Fruit fly (Drosophila melanogaster) whole organism, embryonic: ENCODE data around the gene CG4615.

ENCODE experiments used
- CG14014 ChIP-seq: fragments of 200-800 bp; sonication (Bioruptor generic); IDR thresholded peaks from 2 replicates; pipeline ENCODE4 v1.3.6; 2022; ENCODE audit warnings: missing biosample characterization, missing genetic modification characterization
- CG15073 ChIP-seq: fragments of 200-800 bp; sonication (Bioruptor generic); optimal IDR thresholded peaks from 2 replicates; lab custom pipeline; 2016; ENCODE audit warnings: missing biosample characterization, missing genetic modification characterization
- CG15479 ChIP-seq: fragments of 200-800 bp; sonication (Bioruptor generic); optimal IDR thresholded peaks from 3 replicates; lab custom pipeline; 2019; ENCODE audit warnings: missing biosample characterization, mild to moderate bottlenecking, missing genetic modification characterization, moderate library complexity
- CG17361 ChIP-seq: fragments of 200-800 bp; sonication (Bioruptor generic); IDR thresholded peaks from 3 replicates; pipeline ENCODE4 v1.3.6; 2022; ENCODE audit warnings: missing biosample characterization, missing genetic modification characterization
- CG17829 ChIP-seq: fragments of 200-800 bp; optimal IDR thresholded peaks from 2 replicates; lab custom pipeline; 2019; ENCODE audit warnings: missing biosample characterization, mild to moderate bottlenecking, missing genetic modification characterization, moderate library complexity
- CG2199 ChIP-seq: fragments of 200-800 bp; sonication (Bioruptor generic); IDR thresholded peaks from 3 replicates; pipeline ENCODE4 v1.3.6; 2022; ENCODE audit warnings: missing biosample characterization, missing genetic modification characterization
- CG31224 ChIP-seq: fragments of 200-800 bp; sonication (Bioruptor generic); IDR thresholded peaks from 2 replicates; pipeline ENCODE4 v1.3.6; 2022; ENCODE audit warnings: missing biosample characterization, missing genetic modification characterization
- CG31388 ChIP-seq: fragments of 200-800 bp; sonication (Bioruptor generic); optimal IDR thresholded peaks from 2 replicates; lab custom pipeline; 2016; ENCODE audit warnings: missing biosample characterization, missing genetic modification characterization
- CG32532 ChIP-seq: fragments of 200-800 bp; sonication (Bioruptor generic); IDR thresholded peaks from 2 replicates; pipeline ENCODE4 v1.3.6; 2022; ENCODE audit warnings: missing biosample characterization, missing genetic modification characterization
- CG3726 ChIP-seq: fragments of 200-800 bp; sonication (Bioruptor generic); IDR thresholded peaks from 3 replicates; pipeline ENCODE4, ENCODE4 v1.3.6; 2022; ENCODE audit warnings: missing biosample characterization, missing genetic modification characterization
- CG4360 ChIP-seq: fragments of 200-800 bp; sonication (Bioruptor generic); IDR thresholded peaks from 2 replicates; pipeline ENCODE4 v1.3.6; 2022; ENCODE audit warnings: missing biosample characterization, missing genetic modification characterization
- CG6813 ChIP-seq: fragments of 200-800 bp; sonication (Bioruptor generic); optimal IDR thresholded peaks from 2 replicates; lab custom pipeline; 2017; ENCODE audit warnings: missing biosample characterization, missing genetic modification characterization, mild to moderate bottlenecking, moderate library complexity, missing genetic modification reagents
- CG7786 ChIP-seq: fragments of 200-800 bp; sonication (Bioruptor generic); optimal IDR thresholded peaks from 2 replicates; lab custom pipeline; 2016; ENCODE audit warnings: missing biosample characterization, missing genetic modification characterization
- CG9727 ChIP-seq: fragments of 200-800 bp; sonication (Bioruptor generic); optimal IDR thresholded peaks from 3 replicates; lab custom pipeline; 2017; ENCODE audit warnings: missing biosample characterization, mild to moderate bottlenecking, missing genetic modification characterization
- Drgx ChIP-seq: fragments of 200-800 bp; sonication (Bioruptor generic); IDR thresholded peaks from 2 replicates; pipeline ENCODE4 v1.3.6; 2022; ENCODE audit warnings: missing biosample characterization, missing genetic modification characterization
- Ets97D ChIP-seq: fragments of 200-800 bp; sonication (Bioruptor generic); optimal IDR thresholded peaks from 3 replicates; lab custom pipeline; 2016; ENCODE audit warnings: missing biosample characterization, missing genetic modification characterization
- HmgD ChIP-seq: fragments of 200-800 bp; sonication (Bioruptor generic); optimal IDR thresholded peaks from 3 replicates; lab custom pipeline; 2016; ENCODE audit warnings: missing biosample characterization, missing genetic modification characterization
- Hmr ChIP-seq: fragments of 200-800 bp; sonication (Bioruptor generic); optimal IDR thresholded peaks from 3 replicates; lab custom pipeline; 2017; ENCODE audit warnings: mild to moderate bottlenecking, missing biosample characterization, missing genetic modification reagents, missing genetic modification characterization
- Hr39 ChIP-seq: fragments of >200 bp; optimal IDR thresholded peaks from 2 replicates; lab custom pipeline; 2017
- MBD-R2 ChIP-seq: fragments of 200-800 bp; sonication (Bioruptor generic); IDR thresholded peaks from 2 replicates; pipeline ENCODE4 v1.3.6; 2022; ENCODE audit warnings: missing biosample characterization, missing genetic modification characterization
- Scr ChIP-seq: fragments of 200-800 bp; sonication (Bioruptor generic); IDR thresholded peaks from 2 replicates; pipeline ENCODE4 v1.3.6; 2022; ENCODE audit warnings: missing biosample characterization, missing genetic modification characterization; ENCODE audit not compliant: partially characterized antibody
- Six4 ChIP-seq: fragments of 200-800 bp; sonication (Bioruptor generic); optimal IDR thresholded peaks from 2 replicates; lab custom pipeline; 2016; ENCODE audit warnings: missing biosample characterization, missing genetic modification characterization
- Stat92E ChIP-seq, 3 experiments: fragments of >200 bp in 2 of 3; fragments of 200-800 bp in 1 of 3; sonication (Bioruptor generic) in 1 of 3; optimal IDR thresholded peaks; 2 replicates each; lab custom pipeline; 2017 to 2019; ENCODE audit warnings: missing biosample characterization in 3 of 3, missing genetic modification characterization in 3 of 3, mild to moderate bottlenecking in 1 of 3, moderate library complexity in 1 of 3
- Vsx1 ChIP-seq: fragments of 200-800 bp; sonication (Bioruptor generic); optimal IDR thresholded peaks from 2 replicates; lab custom pipeline; 2017; ENCODE audit warnings: missing biosample characterization, mild to moderate bottlenecking, missing genetic modification characterization, missing genetic modification reagents
- bowl ChIP-seq: fragments of 200-800 bp; sonication (Bioruptor generic); IDR thresholded peaks from 2 replicates; pipeline ENCODE4 v1.3.6; 2022; ENCODE audit warnings: missing biosample characterization, missing genetic modification characterization
- cato ChIP-seq: fragments of 200-800 bp; sonication (Bioruptor generic); optimal IDR thresholded peaks from 2 replicates; lab custom pipeline; 2016; ENCODE audit warnings: missing biosample characterization, missing genetic modification characterization, borderline replicate concordance
- caup ChIP-seq: fragments of 200-800 bp; sonication (Bioruptor generic); optimal IDR thresholded peaks from 3 replicates; lab custom pipeline; 2017; ENCODE audit warnings: missing biosample characterization, mild to moderate bottlenecking, missing genetic modification characterization, moderate library complexity; ENCODE audit not compliant: severe bottlenecking
- cwo ChIP-seq: fragments of 200-800 bp; sonication (Bioruptor generic); optimal IDR thresholded peaks from 3 replicates; lab custom pipeline; 2017; ENCODE audit warnings: missing biosample characterization, missing genetic modification characterization, mild to moderate bottlenecking, moderate library complexity, missing genetic modification reagents
- exex ChIP-seq: fragments of 200-800 bp; sonication (Bioruptor generic); optimal IDR thresholded peaks from 4 replicates; lab custom pipeline; 2018; ENCODE audit warnings: missing biosample characterization, mild to moderate bottlenecking, missing genetic modification characterization, moderate library complexity
- fd3F ChIP-seq: fragments of 200-800 bp; sonication (Bioruptor generic); optimal IDR thresholded peaks from 2 replicates; lab custom pipeline; 2018; ENCODE audit warnings: missing biosample characterization, mild to moderate bottlenecking, missing genetic modification characterization, moderate library complexity
- gfzf ChIP-seq: fragments of 200-800 bp; sonication (Bioruptor generic); optimal IDR thresholded peaks from 2 replicates; lab custom pipeline; 2016; ENCODE audit warnings: missing biosample characterization, mild to moderate bottlenecking, missing genetic modification characterization, moderate library complexity
- grn ChIP-seq: fragments of 200-800 bp; sonication (Bioruptor generic); optimal IDR thresholded peaks from 3 replicates; lab custom pipeline; 2017; ENCODE audit warnings: missing biosample characterization, missing genetic modification characterization
- gsb ChIP-seq: fragments of 200-800 bp; sonication (Bioruptor generic); IDR thresholded peaks from 2 replicates; pipeline ENCODE4 v1.3.6; 2022; ENCODE audit warnings: missing biosample characterization, missing genetic modification characterization
- h ChIP-seq: fragments of >200 bp; optimal IDR thresholded peaks from 2 replicates; lab custom pipeline; 2017
- jumu ChIP-seq: fragments of 200-800 bp; sonication (Bioruptor generic); optimal IDR thresholded peaks from 3 replicates; lab custom pipeline; 2016; ENCODE audit warnings: missing biosample characterization, missing genetic modification characterization
- lov ChIP-seq, 2 experiments: fragments of 200-800 bp in 1 of 2; fragments of >200 bp in 1 of 2; sonication (Bioruptor generic) in 1 of 2; IDR thresholded peaks in 1 of 2; optimal IDR thresholded peaks in 1 of 2; 2 replicates in 1 of 2; 3 replicates in 1 of 2; pipeline versions ENCODE4 v1.3.6 to Lab custom; 2017 to 2022; ENCODE audit warnings: missing biosample characterization in 1 of 2, missing genetic modification characterization in 1 of 2
- nerfin-2 ChIP-seq: fragments of 200-800 bp; sonication (Bioruptor generic); IDR thresholded peaks from 2 replicates; pipeline ENCODE4 v1.3.6; 2022; ENCODE audit warnings: missing biosample characterization, missing genetic modification characterization; ENCODE audit not compliant: partially characterized antibody
- odd ChIP-seq: fragments of 200-800 bp; sonication (Bioruptor generic); optimal IDR thresholded peaks from 2 replicates; lab custom pipeline; 2017; ENCODE audit warnings: missing biosample characterization, mild to moderate bottlenecking, missing genetic modification characterization
- onecut ChIP-seq: fragments of 200-800 bp; sonication (Bioruptor generic); IDR thresholded peaks from 2 replicates; pipeline ENCODE4 v1.3.6; 2022; ENCODE audit warnings: missing biosample characterization, missing genetic modification characterization
- peb ChIP-seq: fragments of 200-800 bp; sonication (Bioruptor generic); IDR thresholded peaks from 2 replicates; pipeline ENCODE4 v1.3.6; 2022; ENCODE audit warnings: missing biosample characterization, missing genetic modification characterization
- pros ChIP-seq: fragments of 200-800 bp; sonication (Bioruptor generic); optimal IDR thresholded peaks from 3 replicates; lab custom pipeline; 2019; ENCODE audit warnings: missing biosample characterization, mild to moderate bottlenecking, missing genetic modification characterization, moderate library complexity
- salm ChIP-seq: fragments of 200-800 bp; sonication (Bioruptor generic); optimal IDR thresholded peaks from 2 replicates; lab custom pipeline; 2018; ENCODE audit warnings: missing biosample characterization, mild to moderate bottlenecking, missing genetic modification characterization
- sens-2 ChIP-seq: fragments of 200-800 bp; sonication (Bioruptor generic); IDR thresholded peaks from 2 replicates; pipeline ENCODE4 v1.3.6; 2022; ENCODE audit warnings: missing biosample characterization, missing genetic modification characterization
- tgo ChIP-seq: fragments of 200-800 bp; sonication (Bioruptor generic); IDR thresholded peaks from 3 replicates; pipeline ENCODE4 v1.3.6; 2022; ENCODE audit warnings: missing biosample characterization, missing genetic modification characterization
- tna ChIP-seq: fragments of 200-800 bp; sonication (Bioruptor generic); IDR thresholded peaks from 2 replicates; pipeline ENCODE4 v1.3.6; 2022; ENCODE audit warnings: missing biosample characterization, missing genetic modification characterization; ENCODE audit not compliant: partially characterized antibody
- usp ChIP-seq: fragments of >200 bp; optimal IDR thresholded peaks from 2 replicates; lab custom pipeline; 2017; ENCODE audit warnings: missing biosample characterization, missing genetic modification characterization
- vnd ChIP-seq: fragments of 200-800 bp; sonication (Bioruptor generic); IDR thresholded peaks from 3 replicates; pipeline ENCODE4 v1.3.6; 2022; ENCODE audit warnings: missing biosample characterization, missing genetic modification characterization; ENCODE audit not compliant: partially characterized antibody
- wdn ChIP-seq: fragments of 200-800 bp; sonication (Bioruptor generic); IDR thresholded peaks from 2 replicates; pipeline ENCODE4 v1.3.6; 2022; ENCODE audit warnings: missing biosample characterization, missing genetic modification characterization
- yki ChIP-seq: fragments of >200 bp; optimal IDR thresholded peaks from 3 replicates; lab custom pipeline; 2018

The CG4615 gene

DNA sequence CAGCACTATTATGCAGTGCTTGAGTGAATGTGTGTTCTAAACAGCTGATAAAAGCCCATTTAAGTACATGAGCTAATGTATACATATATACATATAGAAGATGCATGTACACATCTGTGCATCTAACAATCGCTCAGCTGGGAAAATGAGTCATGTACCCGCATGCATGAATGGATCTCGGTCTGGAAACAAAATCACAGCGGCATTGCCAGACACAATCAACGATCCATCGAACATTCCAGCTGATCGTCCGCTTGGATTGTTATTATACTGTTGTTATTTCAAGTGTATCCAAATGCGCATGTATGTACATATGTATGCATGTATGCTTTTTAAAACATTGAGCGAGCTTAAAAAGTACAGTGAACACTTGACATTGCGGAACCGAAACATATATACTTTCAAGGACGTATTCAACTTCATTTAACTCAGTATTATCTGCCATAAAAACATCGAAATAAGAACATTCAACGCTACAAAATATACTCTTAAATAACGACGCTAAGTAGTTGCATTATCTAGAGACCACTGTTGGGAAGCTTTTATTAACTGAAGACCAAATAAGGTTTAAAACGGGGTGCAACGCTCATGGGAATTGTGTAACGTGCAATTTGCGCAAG lies 6.7 kb downstream of the CG4615 start (continued):
- TF ChIP-seq grn (GFP tag; lab: Kevin White, UChicago) (no peak), cato (GFP tag; lab: Kevin White, UChicago) (peak; percentile 50), Scr (GFP tag; lab: Robert Waterston, UW) (no peak), CG17361 (GFP tag; lab: Robert Waterston, UW) (peak; percentile 62), MBD-R2 (peak; percentile 41; the same call in 1 of the 2 replicates), CG3726 (GFP tag; lab: Robert Waterston, UW) (0 out of 3 replicates have a peak, but pooled peaks have one; percentile 14), Stat92E (GFP tag; optimal IDR thresholded peaks at IDR 0.05; lab: Kevin White, UChicago) (no peak), usp (no peak), yki (lab: Kevin White, UChicago) (no peak), lov (optimal IDR thresholded peaks at IDR 0.05; lab: Kevin White, UChicago) (no peak), lov (GFP tag; IDR thresholded peaks at IDR 0.05; lab: Robert Waterston, UW) (0 out of 3 replicates have a peak, but pooled peaks have one; percentile 36), tgo (GFP tag; lab: Robert Waterston, UW) (peak; percentile 69), vnd (no peak), cwo (GFP tag; lab: Kevin White, UChicago) (peak; percentile 55), CG15479 (GFP tag; lab: Kevin White, UChicago) (no peak), jumu (GFP tag; lab: Kevin White, UChicago) (peak; percentile 57), CG14014 (GFP tag; lab: Robert Waterston, UW) (peak; percentile 81), fd3F (GFP tag; lab: Kevin White, UChicago) (peak; percentile 46), bowl (GFP tag; lab: Robert Waterston, UW) (peak; percentile 76), CG9727 (GFP tag; lab: Kevin White, UChicago) (peak; percentile 44), CG7786 (GFP tag; lab: Kevin White, UChicago) (peak; percentile 54), CG31224 (0 out of 2 replicates have a peak, but pooled peaks have one; percentile 38), h (lab: Kevin White, UChicago) (no peak), CG2199 (GFP tag; lab: Robert Waterston, UW) (no peak), CG15073 (GFP tag; lab: Kevin White, UChicago) (no peak), tna (no peak), Drgx (peak; percentile 82), CG31388 (GFP tag; lab: Kevin White, UChicago) (peak; percentile 29), nerfin-2 (no peak), pros (no peak), CG17829 (tag; lab: Kevin White, UChicago) (peak; percentile 72), HmgD (GFP tag; lab: Kevin White, UChicago) (no peak), salm (peak; percentile 69), gsb (GFP tag; lab: Robert Waterston, UW) (peak; percentile 34; the same call in 1 of the 2 replicates), onecut (GFP tag; lab: Robert Waterston, UW) (peak; percentile 80), peb (GFP tag; lab: Robert Waterston, UW) (peak; percentile 48; the same call in 1 of the 2 replicates), odd (GFP tag; lab: Kevin White, UChicago) (peak; percentile 67), CG4360 (GFP tag; lab: Robert Waterston, UW) (no peak), exex (peak; percentile 3), Hr39 (lab: Kevin White, UChicago) (no peak), caup (GFP tag; lab: Kevin White, UChicago) (peak; percentile 49), Six4 (GFP tag; lab: Kevin White, UChicago) (peak; percentile 73), Vsx1 (no peak), CG32532 (GFP tag; lab: Robert Waterston, UW) (peak; percentile 64; the same call in 1 of the 2 replicates), Ets97D (GFP tag; lab: Kevin White, UChicago) (peak; percentile 9), gfzf (no peak), sens-2 (GFP tag; lab: Robert Waterston, UW) (peak; percentile 66; the same call in 1 of the 2 replicates), wdn (0 out of 2 replicates have a peak, but pooled peaks have one; percentile 27), Hmr (GFP tag; lab: Kevin White, UChicago) (peak; percentile 58), CG6813 (GFP tag; lab: Kevin White, UChicago) (peak; percentile 74)
